Worm (Caenorhabditis elegans): ENCODE data around the gene fbxa-10.

ce11 chrIII:981960-982359 is 29.8 kb downstream of the fbxa-10 start:
- TF ChIP-seq flt-1 (GFP tag; IDR thresholded peaks at IDR 0.05) (no peak), med-1 (GFP tag; optimal IDR thresholded peaks at IDR 0.05; ENCODE audit: insufficient read depth) (no peak)
